Worm (Caenorhabditis elegans) whole organism, midembryonic: Measurements from ENCODE around the gene lys-1.

Experiments used
- T22C8.4 ChIP-seq: fragments of 200-800 bp; sonication (Bioruptor generic); IDR thresholded peaks from 2 replicates; pipeline ENCODE4 v1.3.6; 2022; ENCODE audit warnings: missing genetic modification characterization, missing compliant biosample characterization
- cog-1 ChIP-seq: sonication (generic microtip); optimal IDR thresholded peaks from 2 replicates; lab custom pipeline; 2016; ENCODE audit warnings: missing genetic modification characterization, missing compliant biosample characterization
- flt-1 ChIP-seq: fragments of 200-800 bp; sonication (Bioruptor generic); IDR thresholded peaks from 2 replicates; pipeline ENCODE4 v1.3.6; 2022; ENCODE audit warnings: missing genetic modification characterization, missing compliant biosample characterization
- klf-2 ChIP-seq: fragments of 200-800 bp; sonication (Bioruptor generic); conservative IDR thresholded peaks from 2 replicates; pipeline ENCODE4 v1.3.6; 2022; ENCODE audit warnings: missing genetic modification reagents, missing genetic modification characterization, missing compliant biosample characterization
- med-1 ChIP-seq: sonication (generic microtip); optimal IDR thresholded peaks from 2 replicates; lab custom pipeline; 2017; ENCODE audit warnings: missing genetic modification characterization, mild to moderate bottlenecking, missing compliant biosample characterization, antibody characterized with exemption, missing genetic modification reagents; ENCODE audit not compliant: insufficient read depth
- ref-1 ChIP-seq: fragments of 200-800 bp; sonication (Bioruptor generic); conservative IDR thresholded peaks from 2 replicates; pipeline ENCODE4 v1.3.6; 2022; ENCODE audit warnings: missing genetic modification reagents, missing genetic modification characterization, missing compliant biosample characterization
- tab-1 ChIP-seq: fragments of 200-800 bp; sonication (Bioruptor generic); IDR thresholded peaks from 2 replicates; pipeline ENCODE4 v1.3.6; 2022; ENCODE audit warnings: missing genetic modification characterization, missing compliant biosample characterization
- ztf-23 ChIP-seq: fragments of 200-800 bp; sonication (Bioruptor generic); IDR thresholded peaks from 2 replicates; pipeline ENCODE4 v1.3.6; 2022; ENCODE audit warnings: missing genetic modification reagents, missing genetic modification characterization, missing compliant biosample characterization
- ztf-29 ChIP-seq: fragments of 200-800 bp; sonication (Bioruptor generic); IDR thresholded peaks from 2 replicates; pipeline ENCODE4 v1.3.6; 2022; ENCODE audit warnings: missing genetic modification reagents, missing genetic modification characterization, missing compliant biosample characterization

ce11 chrV:10266050-10266449, 11.7 kb upstream of the lys-1 start:
- TF ChIP-seq flt-1 (GFP tag; lab: Robert Waterston, UW) (no peak), T22C8.4 (GFP tag; lab: Robert Waterston, UW) (no peak), cog-1 (tag; lab: Kevin White, UChicago) (no peak), ztf-23 (no peak), med-1 (GFP tag; lab: Kevin White, UChicago) (no peak), ref-1 (no peak), ztf-29 (no peak), klf-2 (GFP tag; lab: Robert Waterston, UW) (no peak), tab-1 (GFP tag; lab: Robert Waterston, UW) (no peak)
